Fruit fly (Drosophila melanogaster) whole organism, wandering third instar larva: Measurements from ENCODE around the gene CG6574.

ENCODE experiments used
- Dif ChIP-seq: fragments of 200-275, 200-300 bp; sonication (Bioruptor generic); optimal IDR thresholded peaks from 2 replicates; lab custom pipeline; 2018; ENCODE audit warnings: missing biosample characterization, missing genetic modification characterization; ENCODE audit not compliant: partially characterized antibody
- OdsH ChIP-seq: fragments of 200-800 bp; sonication (Bioruptor generic); optimal IDR thresholded peaks from 2 replicates; lab custom pipeline; 2016; ENCODE audit warnings: missing biosample characterization, mild to moderate bottlenecking, missing genetic modification characterization
- h ChIP-seq: fragments of 200-800 bp; sonication (Bioruptor generic); optimal IDR thresholded peaks from 3 replicates; lab custom pipeline; 2016; ENCODE audit warnings: missing biosample characterization, mild to moderate bottlenecking, missing genetic modification characterization
- sv ChIP-seq: fragments of 200-800 bp; sonication (Bioruptor generic); optimal IDR thresholded peaks from 3 replicates; lab custom pipeline; 2016; ENCODE audit warnings: missing biosample characterization, missing genetic modification characterization

DNA sequence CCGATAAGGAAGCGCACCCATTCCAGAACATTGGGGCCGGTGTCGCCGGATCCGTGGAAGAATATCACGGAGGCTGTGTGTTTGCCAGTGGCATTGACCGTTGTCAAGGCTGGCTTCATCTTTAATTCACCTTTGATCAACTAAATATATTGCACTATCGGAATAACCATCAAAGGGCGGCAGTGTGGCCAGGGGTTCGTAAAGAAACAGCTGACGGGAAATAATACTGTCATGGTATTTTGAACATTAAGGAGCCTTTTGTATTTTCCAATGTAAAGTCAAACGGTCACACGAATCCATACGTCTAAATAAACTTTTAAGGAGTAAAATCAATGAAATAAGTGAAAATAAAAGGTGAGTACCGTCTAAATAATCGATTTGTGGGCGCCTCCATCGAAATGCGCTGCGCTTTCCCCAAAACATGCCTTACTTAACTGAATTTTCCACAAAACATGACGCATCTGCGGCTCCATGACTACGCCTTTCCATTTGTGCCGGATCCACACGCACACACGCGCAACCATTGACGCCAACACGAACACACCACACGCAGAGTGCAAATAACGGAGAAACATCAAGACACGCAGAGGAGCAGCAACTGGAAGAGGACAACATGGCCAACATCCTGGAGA lies 8.4 kb downstream of the CG6574 start, which contains the start of the genes CG6567 and CG4511:
- no peak for TF ChIP-seq OdsH (GFP tag; lab: Kevin White, UChicago)
- TF ChIP-seq Dif (GFP tag; lab: Kevin White, UChicago) = no peak
- no peak for TF ChIP-seq sv (GFP tag; lab: Kevin White, UChicago)
- no peak for TF ChIP-seq h (GFP tag; lab: Kevin White, UChicago)
